Worm (Caenorhabditis elegans) whole organism, L4 larva: ENCODE data around the gene C03F11.2.
A peak's percentile ranks its signal among the peaks of the same experiment; 100 is the strongest.

Source experiments
- F10B5.3 ChIP-seq: sonication (generic microtip); optimal IDR thresholded peaks from 2 replicates; lab custom pipeline; 2016; ENCODE audit warnings: mild to moderate bottlenecking, missing genetic modification characterization, missing compliant biosample characterization
- F49E8.2 ChIP-seq: sonication (generic microtip); optimal IDR thresholded peaks from 2 replicates; lab custom pipeline; 2016; ENCODE audit warnings: missing compliant biosample characterization, mild to moderate bottlenecking, missing genetic modification characterization, borderline replicate concordance
- T26A8.4 ChIP-seq: fragments of 200-800 bp; sonication (Bioruptor generic); IDR thresholded peaks from 2 replicates; pipeline ENCODE4 v1.3.6; 2022; ENCODE audit warnings: missing genetic modification characterization, missing compliant biosample characterization
- Y105C5A.15 ChIP-seq: fragments of 200-800 bp; sonication (Bioruptor generic); IDR thresholded peaks from 2 replicates; pipeline ENCODE4 v1.3.6; 2022; ENCODE audit warnings: missing genetic modification characterization, missing compliant biosample characterization
- Y5F2A.4 ChIP-seq: fragments of 200-800 bp; sonication (Bioruptor generic); optimal IDR thresholded peaks from 2 replicates; lab custom pipeline; 2018; ENCODE audit warnings: mild to moderate bottlenecking, missing genetic modification characterization, missing compliant biosample characterization
- ZK546.5 ChIP-seq, 2 experiments: sonication (generic microtip); optimal IDR thresholded peaks; 2 replicates each; lab custom pipeline; 2017; ENCODE audit warnings: missing biosample characterization in 2 of 2, missing genetic modification characterization in 2 of 2
- aha-1 ChIP-seq: fragments of 150-350 bp; peaks from one replicate; lab custom pipeline; 2014; ENCODE audit warnings: missing biosample characterization, missing genetic modification characterization
- ama-1 ChIP-seq: fragments of 150-350 bp; optimal IDR thresholded peaks from 2 replicates; lab custom pipeline; 2014; ENCODE audit warnings: inconsistent platforms, mixed read lengths
- ceh-44 ChIP-seq: fragments of 200-800 bp; sonication (Bioruptor generic); IDR thresholded peaks from 2 replicates; pipeline ENCODE4 v1.3.6; 2022; ENCODE audit warnings: missing genetic modification reagents, missing genetic modification characterization, missing compliant biosample characterization
- daf-8 ChIP-seq: fragments of 200-800 bp; sonication (Bioruptor generic); IDR thresholded peaks from 2 replicates; pipeline ENCODE4 v1.3.6; 2022; ENCODE audit warnings: missing genetic modification characterization, missing compliant biosample characterization
- dmd-6 ChIP-seq: fragments of 200-800 bp; sonication (Bioruptor generic); IDR thresholded peaks from 2 replicates; pipeline ENCODE4 v1.3.6; 2022; ENCODE audit warnings: missing genetic modification reagents, missing genetic modification characterization, missing compliant biosample characterization
- duxl-1 ChIP-seq: sonication (generic microtip); optimal IDR thresholded peaks from 2 replicates; lab custom pipeline; 2016; ENCODE audit warnings: mild to moderate bottlenecking, missing genetic modification characterization, moderate library complexity, missing compliant biosample characterization; ENCODE audit not compliant: poor library complexity
- dve-1 ChIP-seq: sonication (generic microtip); optimal IDR thresholded peaks from 2 replicates; lab custom pipeline; 2017; ENCODE audit warnings: antibody characterized with exemption, mild to moderate bottlenecking, missing genetic modification characterization, missing compliant biosample characterization; ENCODE audit not compliant: insufficient read depth
- egl-43 ChIP-seq: fragments of 200-800 bp; sonication (Bioruptor generic); IDR thresholded peaks from 2 replicates; pipeline ENCODE4 v1.3.6; 2022; ENCODE audit warnings: missing genetic modification reagents, missing genetic modification characterization, missing compliant biosample characterization
- fos-1 ChIP-seq: fragments of 150-350 bp; optimal IDR thresholded peaks from 2 replicates; lab custom pipeline; 2014; ENCODE audit warnings: missing biosample characterization, missing genetic modification characterization
- hif-1 ChIP-seq, 2 experiments: sonication (generic microtip); optimal IDR thresholded peaks; 2 replicates each; lab custom pipeline; 2016 to 2017; ENCODE audit warnings: missing compliant biosample characterization in 2 of 2, missing genetic modification characterization in 2 of 2, missing genetic modification reagents in 2 of 2, missing genotype in 2 of 2, mild to moderate bottlenecking in 1 of 2
- hlh-11 ChIP-seq: fragments of 200-800 bp; sonication (Bioruptor generic); optimal IDR thresholded peaks from 2 replicates; lab custom pipeline; 2018; ENCODE audit warnings: mild to moderate bottlenecking, missing genetic modification characterization, missing compliant biosample characterization
- hmg-1.1 ChIP-seq: fragments of 200-800 bp; sonication (Bioruptor generic); IDR thresholded peaks from 2 replicates; pipeline ENCODE4 v1.3.6; 2022; ENCODE audit warnings: missing genetic modification reagents, missing genetic modification characterization, missing compliant biosample characterization
- jun-1 ChIP-seq: fragments of 150-350 bp; optimal IDR thresholded peaks from 2 replicates; lab custom pipeline; 2014; ENCODE audit warnings: missing biosample characterization, missing genetic modification reagents, missing genetic modification characterization
- lin-15B ChIP-seq: fragments of 150-350 bp; sonication (generic microtip); optimal IDR thresholded peaks from 3 replicates; lab custom pipeline; 2014; ENCODE audit warnings: missing biosample characterization, missing genetic modification characterization
- lin-38 ChIP-seq: fragments of 200-800 bp; sonication (Bioruptor generic); IDR thresholded peaks from 2 replicates; pipeline ENCODE4 v1.3.6; 2022; ENCODE audit warnings: missing genetic modification reagents, missing genetic modification characterization, missing compliant biosample characterization
- lir-3 ChIP-seq: sonication (generic microtip); optimal IDR thresholded peaks from 2 replicates; lab custom pipeline; 2016; ENCODE audit warnings: mild to moderate bottlenecking, missing genetic modification characterization, missing compliant biosample characterization
- madf-5 ChIP-seq, 2 experiments: fragments of 200-800 bp; sonication (Bioruptor generic); IDR thresholded peaks; 2 replicates each; pipeline ENCODE4 v1.3.6; 2022; ENCODE audit warnings: missing compliant biosample characterization in 2 of 2, missing genetic modification characterization in 2 of 2
- madf-9 ChIP-seq: fragments of 200-800 bp; sonication (Bioruptor generic); conservative IDR thresholded peaks from 2 replicates; pipeline ENCODE4 v1.3.6; 2022; ENCODE audit warnings: missing genetic modification reagents, missing genetic modification characterization, missing compliant biosample characterization
- mes-2 ChIP-seq: sonication (generic microtip); optimal IDR thresholded peaks from 2 replicates; lab custom pipeline; 2016; ENCODE audit warnings: missing genotype, mild to moderate bottlenecking, missing genetic modification characterization, missing compliant biosample characterization; ENCODE audit not compliant: poor library complexity, severe bottlenecking
- mxl-3 ChIP-seq: fragments of 200-800 bp; sonication (Bioruptor generic); optimal IDR thresholded peaks from 2 replicates; lab custom pipeline; 2018; ENCODE audit warnings: mild to moderate bottlenecking, missing genetic modification characterization, missing compliant biosample characterization
- nhr-25 ChIP-seq: sonication (generic microtip); optimal IDR thresholded peaks from 2 replicates; lab custom pipeline; 2017; ENCODE audit warnings: missing genetic modification characterization, mild to moderate bottlenecking, missing compliant biosample characterization, antibody characterized with exemption, moderate library complexity, borderline replicate concordance; ENCODE audit not compliant: insufficient read depth
- nhr-28 ChIP-seq: fragments of 150-350 bp; optimal IDR thresholded peaks from 2 replicates; lab custom pipeline; 2014; ENCODE audit warnings: missing biosample characterization, missing genetic modification characterization
- nhr-42 ChIP-seq: fragments of 200-800 bp; sonication (Bioruptor generic); IDR thresholded peaks from 2 replicates; pipeline ENCODE4 v1.3.6; 2022; ENCODE audit warnings: missing genetic modification characterization, missing compliant biosample characterization
- nhr-48 ChIP-seq: sonication (generic microtip); optimal IDR thresholded peaks from 2 replicates; lab custom pipeline; 2016; ENCODE audit warnings: mild to moderate bottlenecking, missing genetic modification characterization, missing compliant biosample characterization
- nhr-6 ChIP-seq: fragments of 150-350 bp; optimal IDR thresholded peaks from 2 replicates; lab custom pipeline; 2014; ENCODE audit warnings: missing biosample characterization, missing genetic modification characterization
- nhr-76 ChIP-seq: fragments of 150-350 bp; optimal IDR thresholded peaks from 2 replicates; lab custom pipeline; 2014; ENCODE audit warnings: missing biosample characterization, missing genetic modification characterization
- php-3 ChIP-seq: fragments of 200-800 bp; sonication (Bioruptor generic); IDR thresholded peaks from 2 replicates; pipeline ENCODE4 v1.3.6; 2022; ENCODE audit warnings: missing genetic modification reagents, missing genetic modification characterization, missing compliant biosample characterization
- rbr-2 ChIP-seq: sonication (generic microtip); optimal IDR thresholded peaks from 2 replicates; lab custom pipeline; 2016; ENCODE audit warnings: missing genotype, missing genetic modification characterization, missing compliant biosample characterization
- set-16 ChIP-seq: fragments of 200-800 bp; sonication (Bioruptor generic); IDR thresholded peaks from 2 replicates; pipeline ENCODE4 v1.3.6; 2022; ENCODE audit warnings: missing genetic modification reagents, missing genetic modification characterization, missing compliant biosample characterization
- skn-1 ChIP-seq: fragments of 150-350 bp; optimal IDR thresholded peaks from 2 replicates; lab custom pipeline; 2014; ENCODE audit warnings: missing biosample characterization, missing genetic modification characterization
- spr-1 ChIP-seq: sonication (generic microtip); optimal IDR thresholded peaks from 2 replicates; lab custom pipeline; 2016; ENCODE audit warnings: mild to moderate bottlenecking, missing genetic modification characterization, missing compliant biosample characterization
- tag-97 ChIP-seq: fragments of 200-800 bp; sonication (Bioruptor generic); IDR thresholded peaks from 2 replicates; pipeline ENCODE4 v1.3.6; 2022; ENCODE audit warnings: missing genetic modification characterization, missing compliant biosample characterization
- unc-39 ChIP-seq: sonication (generic microtip); optimal IDR thresholded peaks from 2 replicates; lab custom pipeline; 2017; ENCODE audit warnings: missing biosample characterization, missing genetic modification characterization
- unc-62 ChIP-seq, 3 experiments: fragments of 150-350 bp in 1 of 3; sonication (generic microtip); optimal IDR thresholded peaks in 2 of 3; peaks in 1 of 3; 1 replicate in 1 of 3; 2 replicates in 2 of 3; lab custom pipeline; 2014 to 2017; ENCODE audit warnings: missing biosample characterization in 3 of 3, missing genetic modification characterization in 3 of 3, missing genetic modification reagents in 3 of 3, missing genotype in 1 of 3
- zag-1 ChIP-seq: fragments of 150-350 bp; optimal IDR thresholded peaks from 2 replicates; lab custom pipeline; 2014; ENCODE audit warnings: missing biosample characterization, missing genetic modification characterization
- zfp-2 ChIP-seq: sonication (generic microtip); optimal IDR thresholded peaks from 2 replicates; lab custom pipeline; 2016; ENCODE audit warnings: mild to moderate bottlenecking, missing genetic modification characterization, missing compliant biosample characterization

Gene C03F11.2

ce11 chrX:5354022-5354876 lies 43.0 kb downstream of the C03F11.2 start, which contains the start of gene pfn-2 (continued):
- TF ChIP-seq daf-8 (GFP tag; lab: Robert Waterston, UW) (no peak), php-3 (GFP tag; lab: Robert Waterston, UW) (no peak), spr-1 (tag; lab: Kevin White, UChicago) (no peak), F49E8.2 (tag; lab: Kevin White, UChicago) (no peak), dve-1 (tag; lab: Kevin White, UChicago) (peak; percentile 19), nhr-6 (tag; lab: Kevin White, UChicago) (no peak), T26A8.4 (no peak), F10B5.3 (tag; lab: Kevin White, UChicago) (no peak), madf-9 (GFP tag; lab: Robert Waterston, UW) (no peak), zag-1 (tag; lab: Kevin White, UChicago) (no peak), egl-43 (GFP tag; lab: Robert Waterston, UW) (0 out of 2 replicates have a peak, but pooled peaks have one; percentile 72), dmd-6 (GFP tag; lab: Robert Waterston, UW) (peak; percentile 40), hmg-1.1 (GFP tag; lab: Robert Waterston, UW) (peak; percentile 69), mes-2 (tag; lab: Kevin White, UChicago) (peak; percentile 31), set-16 (GFP tag; lab: Robert Waterston, UW) (peak; percentile 94)

ce11 chrX:5348529-5349148 lies 48.6 kb downstream of the C03F11.2 start, which contains the start of gene syx-3:
TSS of gene syx-3 (plus strand) at chrX:5349098.
- TF ChIP-seq unc-62 (GFP tag; optimal IDR thresholded peaks at IDR 0.05 in 1 of 2; lab: Kevin White, UChicago), result peak in 1 of 2 experiments; percentile 5
- TF ChIP-seq unc-62 (tag; optimal IDR thresholded peaks at IDR 0.05; lab: Kevin White, UChicago), result no peak
- peak; percentile 94 for TF ChIP-seq aha-1 (tag; lab: Kevin White, UChicago)
- TF ChIP-seq rbr-2 (tag; lab: Kevin White, UChicago), result no peak
- peak; percentile 7 for TF ChIP-seq nhr-28 (tag; lab: Kevin White, UChicago)
- peak; percentile 47 for TF ChIP-seq duxl-1 (tag; lab: Kevin White, UChicago)
- peak; percentile 13 for TF ChIP-seq hlh-11 (tag; lab: Kevin White, UChicago)
- TF ChIP-seq lin-15B (tag; lab: Kevin White, UChicago), result no peak

ce11 chrX:5347856-5348255 lies 49.3 kb downstream of the C03F11.2 start:
- TF ChIP-seq nhr-76 (tag; lab: Kevin White, UChicago) (no peak), ama-1 (lab: Kevin White, UChicago) (no peak), aha-1 (tag; lab: Kevin White, UChicago) (peak; percentile 93), fos-1 (tag; lab: Kevin White, UChicago) (no peak), ceh-44 (no peak), Y5F2A.4 (GFP tag; lab: Kevin White, UChicago) (no peak)

- no peak for TF ChIP-seq mes-2 (tag; lab: Kevin White, UChicago)
- no peak for TF ChIP-seq jun-1 (tag; lab: Kevin White, UChicago)
- no peak for TF ChIP-seq hif-1 (tag; optimal IDR thresholded peaks at IDR 0.05; lab: Kevin White, UChicago)
- TF ChIP-seq madf-5 (GFP tag; IDR thresholded peaks at IDR 0.05; lab: Robert Waterston, UW), result no peak
- no peak for TF ChIP-seq nhr-42
- peak; percentile 26 for TF ChIP-seq nhr-28 (tag; lab: Kevin White, UChicago)
- no peak for TF ChIP-seq lir-3 (tag; lab: Kevin White, UChicago)
- no peak for TF ChIP-seq nhr-25 (tag; lab: Kevin White, UChicago)
- no peak for TF ChIP-seq tag-97 (GFP tag; lab: Robert Waterston, UW)
- no peak for TF ChIP-seq F49E8.2 (tag; lab: Kevin White, UChicago)
- TF ChIP-seq mxl-3 (GFP tag; lab: Kevin White, UChicago), result peak; percentile 70
- no peak for TF ChIP-seq unc-39 (tag; lab: Kevin White, UChicago)
- no peak for TF ChIP-seq Y105C5A.15 (GFP tag; lab: Robert Waterston, UW)
- TF ChIP-seq ZK546.5 (tag; optimal IDR thresholded peaks at IDR 0.05; lab: Kevin White, UChicago), result no peak
- no peak for TF ChIP-seq zfp-2 (tag; lab: Kevin White, UChicago)
- TF ChIP-seq nhr-48 (tag; lab: Kevin White, UChicago), result no peak
- TF ChIP-seq skn-1 (tag; lab: Kevin White, UChicago), result no peak
- TF ChIP-seq lin-15B (tag; lab: Kevin White, UChicago), result no peak
- TF ChIP-seq lin-38 (GFP tag; lab: Robert Waterston, UW), result no peak
- no peak for TF ChIP-seq ceh-44
These were observed 50.9 kb downstream of the C03F11.2 start for ce11 chrX:5346303-5346702.
